Fruit fly (Drosophila melanogaster) whole organism, prepupa: ENCODE data around the gene Hsp27.

Experiments used
- CG11762 ChIP-seq: fragments of 200-800 bp; sonication (Bioruptor generic); optimal IDR thresholded peaks from 3 replicates; lab custom pipeline; 2016; ENCODE audit warnings: missing biosample characterization, missing genetic modification characterization; ENCODE audit not compliant: insufficient read depth
- CG11902 ChIP-seq: fragments of 200-800 bp; sonication (Bioruptor generic); optimal IDR thresholded peaks from 3 replicates; lab custom pipeline; 2016; ENCODE audit warnings: missing biosample characterization, missing genetic modification characterization
- CG15336 ChIP-seq: fragments of 200-800 bp; sonication (Bioruptor generic); IDR thresholded peaks from 2 replicates; pipeline ENCODE4 v1.3.6; 2022; ENCODE audit warnings: missing biosample characterization, missing genetic modification characterization
- CG16779 ChIP-seq: fragments of 200-800 bp; sonication (Bioruptor generic); optimal IDR thresholded peaks from 3 replicates; lab custom pipeline; 2017; ENCODE audit warnings: missing biosample characterization, mild to moderate bottlenecking, missing genetic modification characterization
- CG3032 ChIP-seq: fragments of 200-800 bp; optimal IDR thresholded peaks from 2 replicates; lab custom pipeline; 2019; ENCODE audit warnings: missing biosample characterization, mild to moderate bottlenecking, missing genetic modification characterization, moderate library complexity
- CG32006 ChIP-seq: fragments of 200-800 bp; sonication (Bioruptor generic); optimal IDR thresholded peaks from 3 replicates; lab custom pipeline; 2017; ENCODE audit warnings: missing biosample characterization, mild to moderate bottlenecking, missing genetic modification characterization
- CG34406 ChIP-seq: fragments of 200-800 bp; sonication (Bioruptor generic); optimal IDR thresholded peaks from 3 replicates; lab custom pipeline; 2016; ENCODE audit warnings: missing biosample characterization, missing genetic modification characterization
- CG3919 ChIP-seq: fragments of 200-800 bp; sonication (Bioruptor generic); optimal IDR thresholded peaks from 3 replicates; lab custom pipeline; 2016; ENCODE audit warnings: missing biosample characterization, missing genetic modification characterization
- CG4318 ChIP-seq: fragments of 200-800 bp; sonication (Bioruptor generic); optimal IDR thresholded peaks from 3 replicates; lab custom pipeline; 2017; ENCODE audit warnings: missing biosample characterization, mild to moderate bottlenecking, missing genetic modification characterization
- CG6276 ChIP-seq: fragments of 200-800 bp; sonication (Bioruptor generic); optimal IDR thresholded peaks from 2 replicates; lab custom pipeline; 2017; ENCODE audit warnings: missing biosample characterization, mild to moderate bottlenecking, missing genetic modification characterization
- CG6792 ChIP-seq: fragments of 200-800 bp; sonication (Bioruptor generic); optimal IDR thresholded peaks from 3 replicates; lab custom pipeline; 2016; ENCODE audit warnings: missing biosample characterization, missing genetic modification characterization
- CG6808 ChIP-seq: fragments of 200-800 bp; sonication (Bioruptor generic); optimal IDR thresholded peaks from 3 replicates; lab custom pipeline; 2017; ENCODE audit warnings: missing biosample characterization, missing genetic modification characterization, mild to moderate bottlenecking, moderate library complexity, missing genetic modification reagents
- CG6854 ChIP-seq: fragments of 200-800 bp; sonication (Bioruptor generic); optimal IDR thresholded peaks from 2 replicates; lab custom pipeline; 2017; ENCODE audit warnings: missing biosample characterization, mild to moderate bottlenecking, missing genetic modification characterization
- CG8319 ChIP-seq: fragments of 200-800 bp; sonication (Bioruptor generic); optimal IDR thresholded peaks from 3 replicates; lab custom pipeline; 2016; ENCODE audit warnings: missing biosample characterization, missing genetic modification characterization
- CG8632 ChIP-seq: fragments of 200-800 bp; sonication (Bioruptor generic); optimal IDR thresholded peaks from 3 replicates; lab custom pipeline; 2016; ENCODE audit warnings: missing biosample characterization, missing genetic modification characterization
- CG9139 ChIP-seq: fragments of 200-800 bp; sonication (Bioruptor generic); optimal IDR thresholded peaks from 3 replicates; lab custom pipeline; 2017; ENCODE audit warnings: missing biosample characterization, mild to moderate bottlenecking, missing genetic modification characterization
- Eip75B ChIP-seq: fragments of 200-800 bp; sonication (Bioruptor generic); optimal IDR thresholded peaks from 3 replicates; lab custom pipeline; 2016; ENCODE audit warnings: missing biosample characterization, missing genetic modification characterization
- Eip78C ChIP-seq: fragments of 200-800 bp; sonication (Bioruptor generic); peaks from one replicate; lab custom pipeline; 2016; ENCODE audit warnings: missing biosample characterization, missing genetic modification characterization
- Eip93F ChIP-seq: fragments of 200-800 bp; sonication (Bioruptor generic); optimal IDR thresholded peaks from 2 replicates; lab custom pipeline; 2016; ENCODE audit warnings: missing biosample characterization, mild to moderate bottlenecking, missing genetic modification characterization
- Ets21C ChIP-seq: fragments of 200-800 bp; sonication (Bioruptor generic); optimal IDR thresholded peaks from 3 replicates; lab custom pipeline; 2016; ENCODE audit warnings: missing biosample characterization, missing genetic modification characterization
- Gug ChIP-seq: fragments of 200-800 bp; sonication (Bioruptor generic); IDR thresholded peaks from 2 replicates; pipeline ENCODE4 v1.3.6; 2022; ENCODE audit warnings: missing biosample characterization, missing genetic modification characterization
- Hr38 ChIP-seq: sonication (Bioruptor generic); optimal IDR thresholded peaks from 2 replicates; lab custom pipeline; 2016; ENCODE audit warnings: missing biosample characterization, missing genetic modification characterization
- Hr39 ChIP-seq: fragments of 200-800 bp; sonication (Bioruptor generic); optimal IDR thresholded peaks from 2 replicates; lab custom pipeline; 2016; ENCODE audit warnings: missing biosample characterization, missing genetic modification characterization
- Hr4 ChIP-seq: fragments of 200-800 bp; sonication (Bioruptor generic); optimal IDR thresholded peaks from 3 replicates; lab custom pipeline; 2016; ENCODE audit warnings: missing biosample characterization, missing genetic modification characterization
- Lpt ChIP-seq: fragments of 200-800 bp; sonication (Bioruptor generic); optimal IDR thresholded peaks from 3 replicates; lab custom pipeline; 2016; ENCODE audit warnings: missing biosample characterization, missing genetic modification characterization
- OdsH ChIP-seq: fragments of 200-800 bp; sonication (Bioruptor generic); optimal IDR thresholded peaks from 3 replicates; lab custom pipeline; 2016; ENCODE audit warnings: missing biosample characterization, missing genetic modification characterization
- Smox ChIP-seq: fragments of 200-800 bp; sonication (Bioruptor generic); optimal IDR thresholded peaks from 3 replicates; lab custom pipeline; 2016; ENCODE audit warnings: missing biosample characterization, missing genetic modification characterization
- Sox102F ChIP-seq: fragments of 200-800 bp; sonication (Bioruptor generic); optimal IDR thresholded peaks from 2 replicates; lab custom pipeline; 2016; ENCODE audit warnings: missing biosample characterization, mild to moderate bottlenecking, missing genetic modification characterization
- Sox14 ChIP-seq: fragments of 200-800 bp; sonication (Bioruptor generic); optimal IDR thresholded peaks from 3 replicates; lab custom pipeline; 2016; ENCODE audit warnings: missing biosample characterization, missing genetic modification characterization
- Sox15 ChIP-seq: fragments of 200-800 bp; sonication (Bioruptor generic); optimal IDR thresholded peaks from 3 replicates; lab custom pipeline; 2016; ENCODE audit warnings: missing biosample characterization, missing genetic modification characterization
- acj6 ChIP-seq: fragments of 200-800 bp; sonication (Bioruptor generic); optimal IDR thresholded peaks from 3 replicates; lab custom pipeline; 2016; ENCODE audit warnings: missing biosample characterization, missing genetic modification characterization
- cyc ChIP-seq: fragments of 200-800 bp; sonication (Bioruptor generic); optimal IDR thresholded peaks from 3 replicates; lab custom pipeline; 2016; ENCODE audit warnings: missing biosample characterization, missing genetic modification characterization
- dac ChIP-seq: fragments of 200-800 bp; sonication (Bioruptor generic); optimal IDR thresholded peaks from 2 replicates; lab custom pipeline; 2017; ENCODE audit warnings: missing biosample characterization, mild to moderate bottlenecking, missing genetic modification characterization
- dsx ChIP-seq: fragments of 200-800 bp; optimal IDR thresholded peaks from 3 replicates; lab custom pipeline; 2019; ENCODE audit warnings: missing biosample characterization, mild to moderate bottlenecking, missing genetic modification characterization, moderate library complexity; ENCODE audit not compliant: poor library complexity, severe bottlenecking
- eg ChIP-seq: fragments of 200-800 bp; sonication (Bioruptor generic); IDR thresholded peaks from 3 replicates; pipeline ENCODE4 v1.3.6; 2022; ENCODE audit warnings: missing biosample characterization, missing genetic modification characterization
- fd59A ChIP-seq: fragments of 200-800 bp; sonication (Bioruptor generic); optimal IDR thresholded peaks from 2 replicates; lab custom pipeline; 2017; ENCODE audit warnings: missing biosample characterization, mild to moderate bottlenecking, missing genetic modification characterization, missing genetic modification reagents
- fd85E ChIP-seq: fragments of 200-800 bp; sonication (Bioruptor generic); optimal IDR thresholded peaks from 3 replicates; lab custom pipeline; 2016; ENCODE audit warnings: missing biosample characterization, missing genetic modification characterization
- fkh ChIP-seq: fragments of 200-800 bp; sonication (Bioruptor generic); optimal IDR thresholded peaks from 3 replicates; lab custom pipeline; 2017; ENCODE audit warnings: missing biosample characterization, mild to moderate bottlenecking, missing genetic modification characterization, moderate library complexity
- salr ChIP-seq, 2 experiments: fragments of 200-800 bp; sonication (Bioruptor generic); optimal IDR thresholded peaks; 3 replicates each; lab custom pipeline; 2016 to 2018; ENCODE audit warnings: missing biosample characterization in 2 of 2, missing genetic modification characterization in 2 of 2, mild to moderate bottlenecking in 1 of 2
- spab ChIP-seq: fragments of 200-800 bp; sonication (Bioruptor generic); optimal IDR thresholded peaks from 2 replicates; lab custom pipeline; 2017; ENCODE audit warnings: missing biosample characterization, mild to moderate bottlenecking, missing genetic modification characterization, missing genetic modification reagents
- ss ChIP-seq, 2 experiments: fragments of 200-800 bp; sonication (Bioruptor generic); optimal IDR thresholded peaks; 2 replicates in 1 of 2; 3 replicates in 1 of 2; lab custom pipeline; 2017 to 2018; ENCODE audit warnings: mild to moderate bottlenecking in 2 of 2, missing biosample characterization in 2 of 2, missing genetic modification characterization in 2 of 2, moderate library complexity in 1 of 2
- svp ChIP-seq: fragments of 200-800 bp; sonication (Bioruptor generic); peaks from one replicate; lab custom pipeline; 2016; ENCODE audit warnings: missing biosample characterization, missing genetic modification characterization
- topi ChIP-seq: fragments of 200-800 bp; sonication (Bioruptor generic); optimal IDR thresholded peaks from 3 replicates; lab custom pipeline; 2016; ENCODE audit warnings: missing biosample characterization, missing genetic modification characterization
- vri ChIP-seq: fragments of 200-800 bp; sonication (Bioruptor generic); optimal IDR thresholded peaks from 3 replicates; lab custom pipeline; 2016; ENCODE audit warnings: missing biosample characterization, mild to moderate bottlenecking, missing genetic modification characterization

Hsp27 gene

dm6 chr3L:9377198-9378035, 6.4 kb upstream of the Hsp27 start, which contains the start of gene Hsp26 (continued):
- TF ChIP-seq dac (GFP tag; lab: Kevin White, UChicago) (peak; percentile 55), cyc (GFP tag; lab: Kevin White, UChicago) (peak; percentile 89), Eip93F (GFP tag; lab: Kevin White, UChicago) (peak; percentile 70), Lpt (GFP tag; lab: Kevin White, UChicago) (peak; percentile 91), CG6276 (peak; percentile 83), CG9139 (GFP tag; lab: Kevin White, UChicago) (peak; percentile 57), Ets21C (GFP tag; lab: Kevin White, UChicago) (peak; percentile 87), Sox102F (peak; percentile 94), fd59A (GFP tag; lab: Kevin White, UChicago) (peak; percentile 71), CG4318 (GFP tag; lab: Kevin White, UChicago) (peak; percentile 79), CG6792 (GFP tag; lab: Kevin White, UChicago) (peak; percentile 96), CG3032 (tag; lab: Kevin White, UChicago) (peak; percentile 75), CG11902 (GFP tag; lab: Kevin White, UChicago) (peak; percentile 68), CG32006 (GFP tag; lab: Kevin White, UChicago) (peak; percentile 93), CG34406 (GFP tag; lab: Kevin White, UChicago) (peak; percentile 92)

- TF ChIP-seq vri (GFP tag; lab: Kevin White, UChicago) = no peak
- no peak for TF ChIP-seq CG8319 (GFP tag; lab: Kevin White, UChicago)
- TF ChIP-seq CG6792 (GFP tag; lab: Kevin White, UChicago) = no peak
- no peak for TF ChIP-seq CG3919 (GFP tag; lab: Kevin White, UChicago)
- TF ChIP-seq OdsH (GFP tag; lab: Kevin White, UChicago) = no peak
- no peak for TF ChIP-seq Hr38 (GFP tag; lab: Kevin White, UChicago)
- TF ChIP-seq CG32006 (GFP tag; lab: Kevin White, UChicago) = no peak
- peak; percentile 23 for TF ChIP-seq CG9139 (GFP tag; lab: Kevin White, UChicago)
- TF ChIP-seq Sox15 = no peak
- no peak for TF ChIP-seq CG8632 (GFP tag; lab: Kevin White, UChicago)
- peak; percentile 34 for TF ChIP-seq svp (GFP tag; lab: Kevin White, UChicago)
- no peak for TF ChIP-seq dsx
- TF ChIP-seq Smox (GFP tag; lab: Kevin White, UChicago) = no peak
- TF ChIP-seq CG15336 (GFP tag; lab: Robert Waterston, UW) = 0 out of 2 replicates have a peak, but pooled peaks have one; percentile 7
- TF ChIP-seq CG6854 (GFP tag; lab: Kevin White, UChicago) = peak; percentile 21
- TF ChIP-seq Eip75B = no peak
- no peak for TF ChIP-seq salr (GFP tag; optimal IDR thresholded peaks at IDR 0.05; lab: Kevin White, UChicago)
- no peak for TF ChIP-seq fkh (GFP tag; lab: Kevin White, UChicago)
- no peak for TF ChIP-seq acj6 (GFP tag; lab: Kevin White, UChicago)
- no peak for TF ChIP-seq CG11762 (GFP tag; lab: Kevin White, UChicago)
- TF ChIP-seq CG34406 (GFP tag; lab: Kevin White, UChicago) = no peak
- no peak for TF ChIP-seq CG16779 (tag; lab: Kevin White, UChicago)
- TF ChIP-seq CG6808 (GFP tag; lab: Kevin White, UChicago) = peak; percentile 51
- no peak for TF ChIP-seq fd85E
- no peak for TF ChIP-seq Hr4 (GFP tag; lab: Kevin White, UChicago)
- TF ChIP-seq dac (GFP tag; lab: Kevin White, UChicago) = no peak
- no peak for TF ChIP-seq spab
- no peak for TF ChIP-seq Gug (GFP tag; lab: Robert Waterston, UW)
- no peak for TF ChIP-seq Hr39 (GFP tag; lab: Kevin White, UChicago)
- 0 out of 3 replicates have a peak, but pooled peaks have one; percentile 25 for TF ChIP-seq eg (GFP tag; lab: Robert Waterston, UW)
- no peak for TF ChIP-seq CG3032 (tag; lab: Kevin White, UChicago)
- no peak for TF ChIP-seq cyc (GFP tag; lab: Kevin White, UChicago)
- peak; percentile 67 for TF ChIP-seq Sox14
- peak; percentile 41 for TF ChIP-seq Eip93F (GFP tag; lab: Kevin White, UChicago)
- no peak for TF ChIP-seq topi (GFP tag; lab: Kevin White, UChicago)
- peak; percentile 5 to 47 for TF ChIP-seq ss (GFP tag; optimal IDR thresholded peaks at IDR 0.05; lab: Kevin White, UChicago)
- TF ChIP-seq Eip78C = peak; percentile 76
- TF ChIP-seq CG4318 (GFP tag; lab: Kevin White, UChicago) = no peak
These were observed 4.1 kb upstream of the Hsp27 start, which contains the start of gene Hsp67Ba for dm6 chr3L:9379484-9380343. Gene Hsp67Ba (minus strand): TSS chr3L:9379534.
